Worm (Caenorhabditis elegans) whole organism, L4 larva: ENCODE measurements around the gene K02F6.4.
"Not testable (repeated sequence)": the region's sequence is repeated elsewhere in the genome, so short reads cannot be mapped to it uniquely, and the experiment has no call there.

Experiments used
- ZK546.5 ChIP-seq, 2 experiments: sonication (generic microtip); optimal IDR thresholded peaks; 2 replicates each; lab custom pipeline; 2017; ENCODE audit warnings: missing biosample characterization in 2 of 2, missing genetic modification characterization in 2 of 2
- ama-1 ChIP-seq: fragments of 150-350 bp; optimal IDR thresholded peaks from 2 replicates; lab custom pipeline; 2014; ENCODE audit warnings: inconsistent platforms, mixed read lengths
- ceh-82 ChIP-seq: sonication (generic microtip); optimal IDR thresholded peaks from 2 replicates; lab custom pipeline; 2017; ENCODE audit warnings: missing biosample characterization, missing genetic modification characterization
- lsy-2 ChIP-seq, 2 experiments: fragments of 150-350 bp in 1 of 2; sonication (generic microtip) in 1 of 2; optimal IDR thresholded peaks; 2 replicates each; lab custom pipeline; 2014 to 2017; ENCODE audit warnings: missing biosample characterization in 2 of 2, missing genetic modification characterization in 2 of 2
- pqm-1 ChIP-seq: sonication (generic microtip); optimal IDR thresholded peaks from 2 replicates; lab custom pipeline; 2017; ENCODE audit warnings: missing biosample characterization, missing genetic modification characterization
- snpc-4 ChIP-seq: fragments of 150-350 bp; optimal IDR thresholded peaks from 2 replicates; lab custom pipeline; 2014; ENCODE audit warnings: missing biosample characterization, missing genetic modification characterization
- spr-3 ChIP-seq: fragments of 200-800 bp; sonication (Bioruptor generic); optimal IDR thresholded peaks from 2 replicates; lab custom pipeline; 2018; ENCODE audit warnings: mild to moderate bottlenecking, missing genetic modification characterization, missing compliant biosample characterization
- unc-62 ChIP-seq, 3 experiments: fragments of 150-350 bp in 1 of 3; sonication (generic microtip); optimal IDR thresholded peaks in 2 of 3; peaks in 1 of 3; 1 replicate in 1 of 3; 2 replicates in 2 of 3; lab custom pipeline; 2014 to 2017; ENCODE audit warnings: missing biosample characterization in 3 of 3, missing genetic modification characterization in 3 of 3, missing genetic modification reagents in 3 of 3, missing genotype in 1 of 3
- zag-1 ChIP-seq: fragments of 150-350 bp; optimal IDR thresholded peaks from 2 replicates; lab custom pipeline; 2014; ENCODE audit warnings: missing biosample characterization, missing genetic modification characterization

ce11 chrII:2570384-2570964 lies 32.2 kb downstream of the K02F6.4 start:
- not testable (repeated sequence) for TF ChIP-seq unc-62 (GFP tag; optimal IDR thresholded peaks at IDR 0.05 in 1 of 2; lab: Kevin White, UChicago); unc-62 (tag; optimal IDR thresholded peaks at IDR 0.05; lab: Kevin White, UChicago); pqm-1 (tag; lab: Kevin White, UChicago); ceh-82 (tag; lab: Kevin White, UChicago); zag-1 (tag; lab: Kevin White, UChicago); ZK546.5 (tag; optimal IDR thresholded peaks at IDR 0.05; lab: Kevin White, UChicago); spr-3 (GFP tag; lab: Kevin White, UChicago); ama-1; lsy-2 (tag; optimal IDR thresholded peaks at IDR 0.05; lab: Kevin White, UChicago); snpc-4
